Worm (Caenorhabditis elegans): ENCODE results near the gene ZK1320.5.

ce11 chrII:9655530-9656139 lies 9.8 kb downstream of the ZK1320.5 start, which contains the start of gene ZK1307.1:
- TF ChIP-seq madf-3 (GFP tag; IDR thresholded peaks at IDR 0.05) (no peak), ekl-4 (GFP tag; IDR thresholded peaks at IDR 0.05) (no peak), bed-1 (GFP tag; IDR thresholded peaks at IDR 0.05) (no peak), unc-62 (GFP tag; optimal IDR thresholded peaks at IDR 0.05) (no peak), attf-3 (GFP tag; conservative IDR thresholded peaks at IDR 0.05) (no peak), lsy-27 (tag; optimal IDR thresholded peaks at IDR 0.05; ENCODE audit: borderline replicate concordance, insufficient read depth) (no peak), B0035.1 (tag; optimal IDR thresholded peaks at IDR 0.05) (no peak), ztf-26 (tag; optimal IDR thresholded peaks at IDR 0.05) (no peak), nhr-90 (tag; optimal IDR thresholded peaks at IDR 0.05) (no peak), Y53G8AR.9 (GFP tag; conservative IDR thresholded peaks at IDR 0.05) (no peak), ceh-79 (tag; optimal IDR thresholded peaks at IDR 0.05) (no peak), F49E8.2 (tag; optimal IDR thresholded peaks at IDR 0.05; ENCODE audit: insufficient read depth) (no peak)
